Worm (Caenorhabditis elegans) whole organism, midembryonic: ENCODE data around the gene sec-10.

Experiments used
- T22C8.4 ChIP-seq: fragments of 200-800 bp; sonication (Bioruptor generic); IDR thresholded peaks from 2 replicates; pipeline ENCODE4 v1.3.6; 2022; ENCODE audit warnings: missing genetic modification characterization, missing compliant biosample characterization
- cog-1 ChIP-seq: sonication (generic microtip); optimal IDR thresholded peaks from 2 replicates; lab custom pipeline; 2016; ENCODE audit warnings: missing genetic modification characterization, missing compliant biosample characterization
- flt-1 ChIP-seq: fragments of 200-800 bp; sonication (Bioruptor generic); IDR thresholded peaks from 2 replicates; pipeline ENCODE4 v1.3.6; 2022; ENCODE audit warnings: missing genetic modification characterization, missing compliant biosample characterization
- klf-2 ChIP-seq: fragments of 200-800 bp; sonication (Bioruptor generic); conservative IDR thresholded peaks from 2 replicates; pipeline ENCODE4 v1.3.6; 2022; ENCODE audit warnings: missing genetic modification reagents, missing genetic modification characterization, missing compliant biosample characterization
- med-1 ChIP-seq: sonication (generic microtip); optimal IDR thresholded peaks from 2 replicates; lab custom pipeline; 2017; ENCODE audit warnings: missing genetic modification characterization, mild to moderate bottlenecking, missing compliant biosample characterization, antibody characterized with exemption, missing genetic modification reagents; ENCODE audit not compliant: insufficient read depth
- ref-1 ChIP-seq: fragments of 200-800 bp; sonication (Bioruptor generic); conservative IDR thresholded peaks from 2 replicates; pipeline ENCODE4 v1.3.6; 2022; ENCODE audit warnings: missing genetic modification reagents, missing genetic modification characterization, missing compliant biosample characterization
- tab-1 ChIP-seq: fragments of 200-800 bp; sonication (Bioruptor generic); IDR thresholded peaks from 2 replicates; pipeline ENCODE4 v1.3.6; 2022; ENCODE audit warnings: missing genetic modification characterization, missing compliant biosample characterization
- ztf-23 ChIP-seq: fragments of 200-800 bp; sonication (Bioruptor generic); IDR thresholded peaks from 2 replicates; pipeline ENCODE4 v1.3.6; 2022; ENCODE audit warnings: missing genetic modification reagents, missing genetic modification characterization, missing compliant biosample characterization
- ztf-29 ChIP-seq: fragments of 200-800 bp; sonication (Bioruptor generic); IDR thresholded peaks from 2 replicates; pipeline ENCODE4 v1.3.6; 2022; ENCODE audit warnings: missing genetic modification reagents, missing genetic modification characterization, missing compliant biosample characterization

sec-10 gene

ce11 chrIV:7759527-7759926, 22.8 kb downstream of the sec-10 start, which contains the start of gene dsb-3:
Gene dsb-3, minus strand, starts transcription at chrIV:7759627.
- no peak for TF ChIP-seq med-1 (GFP tag; lab: Kevin White, UChicago)
- no peak for TF ChIP-seq flt-1 (GFP tag; lab: Robert Waterston, UW)
- no peak for TF ChIP-seq ztf-23
- TF ChIP-seq cog-1 = no peak
- TF ChIP-seq tab-1 (GFP tag; lab: Robert Waterston, UW) = no peak
- no peak for TF ChIP-seq T22C8.4 (GFP tag; lab: Robert Waterston, UW)
- no peak for TF ChIP-seq klf-2 (GFP tag; lab: Robert Waterston, UW)
- no peak for TF ChIP-seq ztf-29 (GFP tag; lab: Robert Waterston, UW)
- no peak for TF ChIP-seq ref-1 (GFP tag; lab: Robert Waterston, UW)

ce11 chrIV:7757245-7757644, 25.1 kb downstream of the sec-10 start, which contains the start of gene C46A5.4:
Gene C46A5.4, minus strand, starts transcription at chrIV:7757345.
- TF ChIP-seq T22C8.4 (GFP tag; lab: Robert Waterston, UW) (no peak), klf-2 (GFP tag; lab: Robert Waterston, UW) (no peak), med-1 (GFP tag; lab: Kevin White, UChicago) (no peak), ref-1 (GFP tag; lab: Robert Waterston, UW) (no peak), tab-1 (GFP tag; lab: Robert Waterston, UW) (no peak)

- no peak for TF ChIP-seq ztf-23
These were observed 28.2 kb downstream of the sec-10 start for ce11 chrIV:7754114-7754513.

ce11 chrIV:7753108-7753507, 29.2 kb downstream of the sec-10 start, which contains the start of gene col-14:
Gene col-14, plus strand, starts transcription at chrIV:7753408.
- TF ChIP-seq flt-1 (GFP tag; lab: Robert Waterston, UW) (no peak), ztf-29 (GFP tag; lab: Robert Waterston, UW) (no peak), ref-1 (GFP tag; lab: Robert Waterston, UW) (no peak), klf-2 (GFP tag; lab: Robert Waterston, UW) (no peak), cog-1 (no peak), tab-1 (GFP tag; lab: Robert Waterston, UW) (no peak), ztf-23 (no peak), T22C8.4 (GFP tag; lab: Robert Waterston, UW) (no peak), med-1 (GFP tag; lab: Kevin White, UChicago) (no peak)

- TF ChIP-seq klf-2 (GFP tag; lab: Robert Waterston, UW) (no peak), tab-1 (GFP tag; lab: Robert Waterston, UW) (no peak), ref-1 (GFP tag; lab: Robert Waterston, UW) (no peak), ztf-29 (GFP tag; lab: Robert Waterston, UW) (no peak), ztf-23 (no peak), flt-1 (GFP tag; lab: Robert Waterston, UW) (no peak), T22C8.4 (GFP tag; lab: Robert Waterston, UW) (no peak), cog-1 (no peak), med-1 (GFP tag; lab: Kevin White, UChicago) (no peak)
These were observed 34.5 kb downstream of the sec-10 start, which contains the start of gene klo-1 for ce11 chrIV:7747838-7748237. Gene klo-1, minus strand, starts transcription at chrIV:7748225.

ce11 chrIV:7743539-7743938, 38.8 kb downstream of the sec-10 start, which contains the start of gene npr-35:
Gene npr-35, plus strand, starts transcription at chrIV:7743839.
- no peak for TF ChIP-seq ztf-23
- TF ChIP-seq tab-1 (GFP tag; lab: Robert Waterston, UW) = no peak
- no peak for TF ChIP-seq T22C8.4 (GFP tag; lab: Robert Waterston, UW)
- no peak for TF ChIP-seq flt-1 (GFP tag; lab: Robert Waterston, UW)
- TF ChIP-seq med-1 (GFP tag; lab: Kevin White, UChicago) = no peak
- no peak for TF ChIP-seq cog-1
- no peak for TF ChIP-seq ref-1 (GFP tag; lab: Robert Waterston, UW)
- no peak for TF ChIP-seq ztf-29 (GFP tag; lab: Robert Waterston, UW)
- TF ChIP-seq klf-2 (GFP tag; lab: Robert Waterston, UW) = no peak

- TF ChIP-seq tab-1 (GFP tag; lab: Robert Waterston, UW) = no peak
- no peak for TF ChIP-seq med-1 (GFP tag; lab: Kevin White, UChicago)
- no peak for TF ChIP-seq ref-1 (GFP tag; lab: Robert Waterston, UW)
- no peak for TF ChIP-seq T22C8.4 (GFP tag; lab: Robert Waterston, UW)
- no peak for TF ChIP-seq ztf-29 (GFP tag; lab: Robert Waterston, UW)
- no peak for TF ChIP-seq ztf-23
- TF ChIP-seq cog-1 = no peak
- TF ChIP-seq flt-1 (GFP tag; lab: Robert Waterston, UW) = no peak
- no peak for TF ChIP-seq klf-2 (GFP tag; lab: Robert Waterston, UW)
These were observed 45.7 kb downstream of the sec-10 start for ce11 chrIV:7736616-7737015.

- TF ChIP-seq ztf-29 (GFP tag; lab: Robert Waterston, UW) = no peak
- TF ChIP-seq tab-1 (GFP tag; lab: Robert Waterston, UW) = no peak
- TF ChIP-seq ref-1 (GFP tag; lab: Robert Waterston, UW) = no peak
- no peak for TF ChIP-seq klf-2 (GFP tag; lab: Robert Waterston, UW)
- TF ChIP-seq T22C8.4 (GFP tag; lab: Robert Waterston, UW) = no peak
- TF ChIP-seq ztf-23 = no peak
- no peak for TF ChIP-seq cog-1
- TF ChIP-seq flt-1 (GFP tag; lab: Robert Waterston, UW) = no peak
- TF ChIP-seq med-1 (GFP tag; lab: Kevin White, UChicago) = no peak
These were observed 47.7 kb downstream of the sec-10 start, which contains the start of gene clx-1 for ce11 chrIV:7734619-7735018. Gene clx-1, plus strand, starts transcription at chrIV:7734648.

ce11 chrIV:7734173-7734572, 48.1 kb downstream of the sec-10 start:
- no peak for TF ChIP-seq ztf-23
- no peak for TF ChIP-seq ref-1 (GFP tag; lab: Robert Waterston, UW)
- no peak for TF ChIP-seq tab-1 (GFP tag; lab: Robert Waterston, UW)
- no peak for TF ChIP-seq med-1 (GFP tag; lab: Kevin White, UChicago)
- TF ChIP-seq flt-1 (GFP tag; lab: Robert Waterston, UW) = no peak
- no peak for TF ChIP-seq cog-1
- no peak for TF ChIP-seq klf-2 (GFP tag; lab: Robert Waterston, UW)
- TF ChIP-seq T22C8.4 (GFP tag; lab: Robert Waterston, UW) = no peak
- TF ChIP-seq ztf-29 (GFP tag; lab: Robert Waterston, UW) = no peak
